Fruit fly (Drosophila melanogaster): ENCODE measurements around the gene Hibch.

Gene Hibch

dm6 chr3R:15330472-15330871 lies 26.6 kb upstream of the Hibch start, which contains the start of gene mRpL9 (continued):
- TF ChIP-seq CG1603 (tag; optimal IDR thresholded peaks at IDR 0.05) (peak; percentile 61), Nf-YC (tag; optimal IDR thresholded peaks at IDR 0.05) (peak; percentile 26), CG32532 (GFP tag; IDR thresholded peaks at IDR 0.05) (peak; percentile 51; the same call in 1 of the 2 replicates), pita (GFP tag; optimal IDR thresholded peaks at IDR 0.05) (no peak), CG14710 (tag; optimal IDR thresholded peaks at IDR 0.05) (peak; percentile 64), crc (GFP tag; optimal IDR thresholded peaks at IDR 0.05) (no peak), ewg (GFP tag; optimal IDR thresholded peaks at IDR 0.05) (no peak), CG30403 (GFP tag; optimal IDR thresholded peaks at IDR 0.05) (peak; percentile 43), Bteb2 (GFP tag; optimal IDR thresholded peaks at IDR 0.05) (peak; percentile 12), psq (GFP tag; optimal IDR thresholded peaks at IDR 0.05) (no peak), YL-1 (GFP tag; optimal IDR thresholded peaks at IDR 0.05) (peak; percentile 58), crol (GFP tag; IDR thresholded peaks at IDR 0.05) (no peak), Dll (GFP tag; IDR thresholded peaks at IDR 0.05; ENCODE audit: partially characterized antibody) (peak; percentile 49; the same call in 2 of the 4 replicates), Myb (GFP tag; optimal IDR thresholded peaks at IDR 0.05) (peak; percentile 77), stwl (tag; optimal IDR thresholded peaks at IDR 0.05) (peak; percentile 48), CG13624 (GFP tag; optimal IDR thresholded peaks at IDR 0.05) (peak; percentile 30), CG15696 (tag; optimal IDR thresholded peaks at IDR 0.05) (no peak), CG7987 (GFP tag; optimal IDR thresholded peaks at IDR 0.05) (no peak), Sox102F (GFP tag; optimal IDR thresholded peaks at IDR 0.05) (no peak), dmrt99B (tag; optimal IDR thresholded peaks at IDR 0.05) (no peak), CG4617 (GFP tag; optimal IDR thresholded peaks at IDR 0.05; ENCODE audit: borderline replicate concordance) (peak; percentile 76), NC2β (GFP tag; optimal IDR thresholded peaks at IDR 0.05) (no peak), CG10979 (tag; optimal IDR thresholded peaks at IDR 0.05) (peak; percentile 14), Doc3 (GFP tag; IDR thresholded peaks at IDR 0.05; ENCODE audit: partially characterized antibody) (peak; percentile 34; the same call in 1 of the 3 replicates), CoRest (tag; optimal IDR thresholded peaks at IDR 0.05) (peak; percentile 39), sob (GFP tag; IDR thresholded peaks at IDR 0.05) (peak; percentile 43; the same call in 1 of the 2 replicates)

- TF ChIP-seq slbo (GFP tag; IDR thresholded peaks at IDR 0.05), result peak; percentile 76
- peak in 1 of 2 experiments; percentile 48 for TF ChIP-seq Hr51 (GFP tag; optimal IDR thresholded peaks at IDR 0.05)
- peak; percentile 78 for TF ChIP-seq CG32772 (GFP tag; IDR thresholded peaks at IDR 0.05)
- peak; percentile 77 for TF ChIP-seq B-H2 (GFP tag; optimal IDR thresholded peaks at IDR 0.05)
- TF ChIP-seq Med (GFP tag), result peak; percentile 98
- peak; percentile 32 for TF ChIP-seq pum (GFP tag; optimal IDR thresholded peaks at IDR 0.05)
- TF ChIP-seq ara (GFP tag; IDR thresholded peaks at IDR 0.05), result no peak
- TF ChIP-seq eve (GFP tag; optimal IDR thresholded peaks at IDR 0.05), result no peak
- peak in 1 of 2 experiments; percentile 16 for TF ChIP-seq bsh (GFP tag; optimal IDR thresholded peaks at IDR 0.05)
- TF ChIP-seq stc (GFP tag; IDR thresholded peaks at IDR 0.05), result no peak
- TF ChIP-seq Sry-β (GFP tag; optimal IDR thresholded peaks at IDR 0.05), result no peak
- peak; percentile 76 for TF ChIP-seq nmo (GFP tag; optimal IDR thresholded peaks at IDR 0.05)
- TF ChIP-seq CG13287 (GFP tag; IDR thresholded peaks at IDR 0.05; ENCODE audit: partially characterized antibody), result peak; percentile 85
- peak; percentile 83 for TF ChIP-seq Aef1 (GFP tag; IDR thresholded peaks at IDR 0.05)
- no peak for TF ChIP-seq CG13894 (tag; optimal IDR thresholded peaks at IDR 0.05)
- TF ChIP-seq dimm (GFP tag; IDR thresholded peaks at IDR 0.05), result no peak
- TF ChIP-seq CG3995 (GFP tag; optimal IDR thresholded peaks at IDR 0.05), result peak; percentile 18
- TF ChIP-seq tna (GFP tag; IDR thresholded peaks at IDR 0.05; ENCODE audit: partially characterized antibody), result 0 out of 2 replicates have a peak, but pooled peaks have one; percentile 34
- TF ChIP-seq CG34376 (GFP tag; optimal IDR thresholded peaks at IDR 0.05), result peak; percentile 15
- peak; percentile 40 for TF ChIP-seq CG8924 (tag; optimal IDR thresholded peaks at IDR 0.05)
- TF ChIP-seq CG4282 (GFP tag; optimal IDR thresholded peaks at IDR 0.05), result peak; percentile 35
- peak; percentile 91 for TF ChIP-seq CG12659 (GFP tag; optimal IDR thresholded peaks at IDR 0.05)
- TF ChIP-seq CG6254 (GFP tag; optimal IDR thresholded peaks at IDR 0.05), result no peak
- TF ChIP-seq HLHmδ (GFP tag; optimal IDR thresholded peaks at IDR 0.05), result peak; percentile 17
Measured at dm6 chr3R:15332994-15333393, 24.0 kb upstream of the Hibch start, which contains the start of the genes Fkbp39 and Cyfip. TSS of gene Fkbp39 (minus strand) at chr3R:15333133. TSS of gene Cyfip (plus strand) at chr3R:15333266.
